Worm (Caenorhabditis elegans): ENCODE results near the gene K09F5.1.

Gene K09F5.1

ce11 chrX:7752770-7753169 is 13.3 kb downstream of the K09F5.1 start, which contains the start of gene deg-1:
Gene deg-1, plus strand, starts transcription at chrX:7753070.
- TF ChIP-seq lin-26 (GFP tag; IDR thresholded peaks at IDR 0.05) (no peak), die-1 (tag; optimal IDR thresholded peaks at IDR 0.05) (no peak), ceh-27 (GFP tag; optimal IDR thresholded peaks at IDR 0.05) (no peak), Y79H2A.3 (GFP tag; conservative IDR thresholded peaks at IDR 0.05) (no peak), K11D2.4 (GFP tag; IDR thresholded peaks at IDR 0.05) (no peak), nhr-27 (tag; optimal IDR thresholded peaks at IDR 0.05) (no peak), somi-1 (GFP tag; optimal IDR thresholded peaks at IDR 0.05) (no peak), dpff-1 (tag; optimal IDR thresholded peaks at IDR 0.05) (no peak), repo-1 (tag; optimal IDR thresholded peaks at IDR 0.05) (no peak), chd-7 (tag; optimal IDR thresholded peaks at IDR 0.05) (no peak)

- TF ChIP-seq dpff-1 (tag; optimal IDR thresholded peaks at IDR 0.05) = no peak
- TF ChIP-seq hmg-1.2 (GFP tag; IDR thresholded peaks at IDR 0.05) = peak; percentile 50
- peak; percentile 78 for TF ChIP-seq rpc-1 (optimal IDR thresholded peaks at IDR 0.05)
- TF ChIP-seq rpc-1 (tag; optimal IDR thresholded peaks at IDR 0.05) = peak; percentile 92
- peak; percentile 38 for TF ChIP-seq snpc-3.4 (tag; optimal IDR thresholded peaks at IDR 0.05)
- no peak for TF ChIP-seq egl-18 (GFP tag; IDR thresholded peaks at IDR 0.05)
- TF ChIP-seq athp-1 (tag; optimal IDR thresholded peaks at IDR 0.05) = peak; percentile 57
- peak; percentile 71 for TF ChIP-seq him-1 (tag; optimal IDR thresholded peaks at IDR 0.05)
- no peak for TF ChIP-seq unc-62 (GFP tag; optimal IDR thresholded peaks at IDR 0.05)
- no peak for TF ChIP-seq fkh-3 (tag; optimal IDR thresholded peaks at IDR 0.05)
- TF ChIP-seq K11D2.4 (GFP tag; IDR thresholded peaks at IDR 0.05) = no peak
- TF ChIP-seq C06A6.2 (GFP tag; conservative IDR thresholded peaks at IDR 0.05) = no peak
- peak; percentile 86 for TF ChIP-seq tbp1 (GFP tag; optimal IDR thresholded peaks at IDR 0.05)
- TF ChIP-seq pbrm-1 (GFP tag; IDR thresholded peaks at IDR 0.05) = 0 out of 2 replicates have a peak, but pooled peaks have one; percentile 61
- TF ChIP-seq D2030.7 (GFP tag; IDR thresholded peaks at IDR 0.05) = peak; percentile 83
- TF ChIP-seq nhr-80 (tag; optimal IDR thresholded peaks at IDR 0.05) = peak; percentile 40
- TF ChIP-seq ceh-58 (GFP tag; IDR thresholded peaks at IDR 0.05) = no peak
- TF ChIP-seq rec-8 (tag; optimal IDR thresholded peaks at IDR 0.05) = peak; percentile 6 to 59
- TF ChIP-seq attf-5 (GFP tag; optimal IDR thresholded peaks at IDR 0.05) = peak; percentile 32
- 0 out of 2 replicates have a peak, but pooled peaks have one; percentile 48 for TF ChIP-seq aptf-3 (GFP tag; IDR thresholded peaks at IDR 0.05)
- TF ChIP-seq attf-3 (GFP tag; conservative IDR thresholded peaks at IDR 0.05) = no peak
- no peak for TF ChIP-seq F57A8.1 (GFP tag; optimal IDR thresholded peaks at IDR 0.05)
- no peak for TF ChIP-seq egl-44 (GFP tag; IDR thresholded peaks at IDR 0.05)
- peak; percentile 18 for TF ChIP-seq madf-10 (tag; optimal IDR thresholded peaks at IDR 0.05)
- TF ChIP-seq unc-130 (GFP tag; optimal IDR thresholded peaks at IDR 0.05) = no peak
- no peak for TF ChIP-seq mel-28 (tag; optimal IDR thresholded peaks at IDR 0.05; ENCODE audit: borderline replicate concordance)
- no peak for TF ChIP-seq ceh-40 (GFP tag; IDR thresholded peaks at IDR 0.05)
- no peak for TF ChIP-seq F33H1.4 (GFP tag; IDR thresholded peaks at IDR 0.05)
- TF ChIP-seq mxl-1 (tag; optimal IDR thresholded peaks at IDR 0.05) = peak; percentile 64
- TF ChIP-seq F49E8.2 (tag; optimal IDR thresholded peaks at IDR 0.05; ENCODE audit: insufficient read depth) = peak; percentile 11
- no peak for TF ChIP-seq B0035.1 (tag; optimal IDR thresholded peaks at IDR 0.05)
- 0 out of 2 replicates have a peak, but pooled peaks have one; percentile 31 for TF ChIP-seq zfh-2 (GFP tag; conservative IDR thresholded peaks at IDR 0.05)
- TF ChIP-seq mes-4 (tag; optimal IDR thresholded peaks at IDR 0.05) = peak; percentile 46
- TF ChIP-seq zim-3 (tag; optimal IDR thresholded peaks at IDR 0.05) = peak; percentile 58
- TF ChIP-seq chd-7 (tag; optimal IDR thresholded peaks at IDR 0.05) = peak; percentile 50
- TF ChIP-seq C17E4.6 (GFP tag; IDR thresholded peaks at IDR 0.05) = no peak
- peak; percentile 25 for TF ChIP-seq somi-1 (GFP tag; optimal IDR thresholded peaks at IDR 0.05)
- TF ChIP-seq hlh-12 (tag; optimal IDR thresholded peaks at IDR 0.05) = peak; percentile 52
- no peak for TF ChIP-seq efl-1 (GFP tag; optimal IDR thresholded peaks at IDR 0.05)
- TF ChIP-seq die-1 (tag; optimal IDR thresholded peaks at IDR 0.05) = peak; percentile 75
- no peak for TF ChIP-seq akir-1 (GFP tag; optimal IDR thresholded peaks at IDR 0.05)
- peak; percentile 89 for TF ChIP-seq lin-26 (GFP tag; IDR thresholded peaks at IDR 0.05)
These were observed 34.4 kb downstream of the K09F5.1 start for ce11 chrX:7773714-7774318.

Data from whole organism, young adult.